Fruit fly (Drosophila melanogaster) whole organism, embryonic: ENCODE measurements around the gene ftz-f1.

Experiments used
- Ada2b ChIP-seq: fragments of 200-800 bp; sonication (Bioruptor generic); IDR thresholded peaks from 2 replicates; pipeline ENCODE4 v1.3.6; 2022; ENCODE audit warnings: missing biosample characterization, missing genetic modification characterization
- CG1024 ChIP-seq: fragments of 200-800 bp; sonication (Bioruptor generic); IDR thresholded peaks from 2 replicates; pipeline ENCODE4 v1.3.6; 2022; ENCODE audit warnings: missing biosample characterization, missing genetic modification characterization
- CG10321 ChIP-seq: fragments of 200-800 bp; sonication (Bioruptor generic); IDR thresholded peaks from 2 replicates; pipeline ENCODE4 v1.3.6; 2022; ENCODE audit warnings: missing biosample characterization, missing genetic modification characterization
- CG11398 ChIP-seq: fragments of 200-800 bp; sonication (Bioruptor generic); optimal IDR thresholded peaks from 2 replicates; lab custom pipeline; 2016; ENCODE audit warnings: missing biosample characterization, missing genetic modification characterization
- CG11696 ChIP-seq: fragments of 200-800 bp; sonication (Bioruptor generic); IDR thresholded peaks from 2 replicates; pipeline ENCODE4 v1.3.6; 2022; ENCODE audit warnings: missing biosample characterization, missing genetic modification characterization
- CG13123 ChIP-seq: fragments of 200-800 bp; sonication (Bioruptor generic); optimal IDR thresholded peaks from 2 replicates; lab custom pipeline; 2016; ENCODE audit warnings: missing biosample characterization, missing genetic modification characterization
- CG15514 ChIP-seq: fragments of 200-800 bp; sonication (Bioruptor generic); optimal IDR thresholded peaks from 3 replicates; lab custom pipeline; 2017; ENCODE audit warnings: missing biosample characterization, missing genetic modification characterization, mild to moderate bottlenecking, moderate library complexity, missing genetic modification reagents
- CG4282 ChIP-seq: fragments of 200-800 bp; sonication (Bioruptor generic); optimal IDR thresholded peaks from 2 replicates; lab custom pipeline; 2016; ENCODE audit warnings: missing biosample characterization, missing genetic modification characterization
- CG7556 ChIP-seq: fragments of 200-800 bp; sonication (Bioruptor generic); optimal IDR thresholded peaks from 2 replicates; lab custom pipeline; 2017; ENCODE audit warnings: missing biosample characterization, mild to moderate bottlenecking, missing genetic modification characterization
- CG8290 ChIP-seq, 3 experiments: fragments of 200-800 bp; sonication (Bioruptor generic); optimal IDR thresholded peaks; 2 replicates each; lab custom pipeline; 2016 to 2019; ENCODE audit warnings: missing biosample characterization in 3 of 3, missing genetic modification characterization in 3 of 3, mild to moderate bottlenecking in 2 of 3, moderate library complexity in 1 of 3
- Dll ChIP-seq: fragments of 200-800 bp; sonication (Bioruptor generic); IDR thresholded peaks from 4 replicates; pipeline ENCODE4 v1.3.6; 2022; ENCODE audit warnings: missing biosample characterization, missing genetic modification characterization; ENCODE audit not compliant: partially characterized antibody
- Drgx ChIP-seq: fragments of 200-800 bp; sonication (Bioruptor generic); IDR thresholded peaks from 2 replicates; pipeline ENCODE4 v1.3.6; 2022; ENCODE audit warnings: missing biosample characterization, missing genetic modification characterization
- E2f1 ChIP-seq: fragments of 200-800 bp; sonication (Bioruptor generic); IDR thresholded peaks from 2 replicates; pipeline ENCODE4 v1.3.6; 2022; ENCODE audit warnings: missing biosample characterization, missing genetic modification characterization
- ERR ChIP-seq: fragments of 200-800 bp; sonication (Bioruptor generic); optimal IDR thresholded peaks from 2 replicates; lab custom pipeline; 2016; ENCODE audit warnings: missing biosample characterization, missing genetic modification characterization
- Eip74EF ChIP-seq, 2 experiments: fragments of 200-800 bp in 1 of 2; fragments of >200 bp in 1 of 2; sonication (Bioruptor generic) in 1 of 2; optimal IDR thresholded peaks; 2 replicates each; lab custom pipeline; 2017 to 2019; ENCODE audit warnings: missing biosample characterization in 2 of 2, missing genetic modification characterization in 2 of 2, mild to moderate bottlenecking in 1 of 2, moderate library complexity in 1 of 2
- Gug ChIP-seq: fragments of 200-800 bp; sonication (Bioruptor generic); IDR thresholded peaks from 4 replicates; pipeline ENCODE4 v1.3.6; 2022; ENCODE audit warnings: missing biosample characterization, missing genetic modification characterization
- Lhr ChIP-seq: fragments of 200-800 bp; sonication (Bioruptor generic); optimal IDR thresholded peaks from 3 replicates; lab custom pipeline; 2017; ENCODE audit warnings: mild to moderate bottlenecking, missing biosample characterization, missing genetic modification reagents, missing genetic modification characterization
- Myb ChIP-seq: fragments of 200-800 bp; sonication (Bioruptor generic); optimal IDR thresholded peaks from 2 replicates; lab custom pipeline; 2016; ENCODE audit warnings: missing biosample characterization, missing genetic modification characterization
- NC2β ChIP-seq: fragments of 200-800 bp; sonication (Bioruptor generic); optimal IDR thresholded peaks from 2 replicates; lab custom pipeline; 2016; ENCODE audit warnings: missing biosample characterization, missing genetic modification characterization
- NFAT ChIP-seq: fragments of 200-800 bp; sonication (Bioruptor generic); IDR thresholded peaks from 2 replicates; pipeline ENCODE4 v1.3.6; 2022; ENCODE audit warnings: missing biosample characterization, missing genetic modification characterization
- Scr ChIP-seq: fragments of 200-800 bp; sonication (Bioruptor generic); IDR thresholded peaks from 2 replicates; pipeline ENCODE4 v1.3.6; 2022; ENCODE audit warnings: missing biosample characterization, missing genetic modification characterization; ENCODE audit not compliant: partially characterized antibody
- Sry-δ ChIP-seq: fragments of 200-800 bp; sonication (Bioruptor generic); optimal IDR thresholded peaks from 2 replicates; lab custom pipeline; 2016; ENCODE audit warnings: missing biosample characterization, missing genetic modification characterization
- Xrp1 ChIP-seq: fragments of 200-800 bp; sonication (Bioruptor generic); IDR thresholded peaks from 2 replicates; pipeline ENCODE4 v1.3.6; 2022; ENCODE audit warnings: missing biosample characterization, missing genetic modification characterization
- aop ChIP-seq: fragments of 200-800 bp; sonication (Bioruptor generic); IDR thresholded peaks from 2 replicates; pipeline ENCODE4 v1.3.6; 2022; ENCODE audit warnings: missing biosample characterization, missing genetic modification characterization
- bsh ChIP-seq, 2 experiments: fragments of 200-800 bp; sonication (Bioruptor generic); optimal IDR thresholded peaks; 2 replicates each; lab custom pipeline; 2017 to 2018; ENCODE audit warnings: mild to moderate bottlenecking in 2 of 2, missing biosample characterization in 2 of 2, missing genetic modification characterization in 2 of 2, moderate library complexity in 1 of 2
- cad ChIP-seq: fragments of >200 bp; optimal IDR thresholded peaks from 2 replicates; lab custom pipeline; 2017; ENCODE audit warnings: missing biosample characterization, missing genetic modification characterization
- chm ChIP-seq: fragments of 200-800 bp; sonication (Bioruptor generic); IDR thresholded peaks from 2 replicates; pipeline ENCODE4 v1.3.6; 2022; ENCODE audit warnings: missing biosample characterization, missing genetic modification characterization
- da ChIP-seq: fragments of 200-800 bp; sonication (Bioruptor generic); optimal IDR thresholded peaks from 2 replicates; lab custom pipeline; 2016; ENCODE audit warnings: missing biosample characterization, missing genetic modification characterization
- esg ChIP-seq: fragments of 200-800 bp; sonication (Bioruptor generic); conservative IDR thresholded peaks from 2 replicates; pipeline ENCODE4 v1.3.6; 2022; ENCODE audit warnings: missing biosample characterization, missing genetic modification characterization
- h ChIP-seq: fragments of >200 bp; optimal IDR thresholded peaks from 2 replicates; lab custom pipeline; 2017
- ham ChIP-seq: fragments of 200-800 bp; sonication (Bioruptor generic); IDR thresholded peaks from 2 replicates; pipeline ENCODE4 v1.3.6; 2022; ENCODE audit warnings: missing biosample characterization, missing genetic modification characterization
- hb ChIP-seq: fragments of 200-800 bp; sonication (Bioruptor generic); IDR thresholded peaks from 3 replicates; pipeline ENCODE4 v1.3.6; 2022; ENCODE audit warnings: missing biosample characterization, missing genetic modification characterization; ENCODE audit not compliant: partially characterized antibody
- ind ChIP-seq: fragments of 200-800 bp; sonication (Bioruptor generic); optimal IDR thresholded peaks from 3 replicates; lab custom pipeline; 2016; ENCODE audit warnings: missing biosample characterization, missing genetic modification characterization
- jing ChIP-seq: fragments of 200-800 bp; sonication (Bioruptor generic); optimal IDR thresholded peaks from 2 replicates; lab custom pipeline; 2018; ENCODE audit warnings: missing biosample characterization, mild to moderate bottlenecking, missing genetic modification characterization
- lbe ChIP-seq: fragments of 200-800 bp; sonication (Bioruptor generic); optimal IDR thresholded peaks from 2 replicates; lab custom pipeline; 2016; ENCODE audit warnings: missing biosample characterization, mild to moderate bottlenecking, missing genetic modification characterization
- lilli ChIP-seq: fragments of 200-800 bp; sonication (Bioruptor generic); optimal IDR thresholded peaks from 3 replicates; lab custom pipeline; 2016; ENCODE audit warnings: missing biosample characterization, missing genetic modification characterization
- lola ChIP-seq, 3 experiments: fragments of >200 bp in 2 of 3; fragments of 200-800 bp in 1 of 3; sonication (Bioruptor generic) in 1 of 3; optimal IDR thresholded peaks; 2 replicates each; lab custom pipeline; 2017 to 2019; ENCODE audit warnings: missing biosample characterization in 3 of 3, missing genetic modification characterization in 3 of 3, mild to moderate bottlenecking in 1 of 3, moderate library complexity in 1 of 3
- maf-S ChIP-seq: fragments of 200-800 bp; sonication (Bioruptor generic); optimal IDR thresholded peaks from 2 replicates; lab custom pipeline; 2016; ENCODE audit warnings: missing biosample characterization, missing genetic modification characterization
- nom ChIP-seq: fragments of 200-800 bp; sonication (Bioruptor generic); optimal IDR thresholded peaks from 2 replicates; lab custom pipeline; 2017; ENCODE audit warnings: missing biosample characterization, missing genetic modification characterization, mild to moderate bottlenecking, moderate library complexity, missing genetic modification reagents
- pfk ChIP-seq: fragments of 200-800 bp; sonication (Bioruptor generic); optimal IDR thresholded peaks from 2 replicates; lab custom pipeline; 2018; ENCODE audit warnings: missing biosample characterization, mild to moderate bottlenecking, missing genetic modification characterization, moderate library complexity
- prd ChIP-seq, 3 experiments: fragments of >200 bp in 2 of 3; fragments of 200-800 bp in 1 of 3; sonication (Bioruptor generic) in 1 of 3; optimal IDR thresholded peaks in 2 of 3; IDR thresholded peaks in 1 of 3; 2 replicates in 2 of 3; 3 replicates in 1 of 3; pipeline versions ENCODE4 v1.3.6 to Lab custom; 2017 to 2022; ENCODE audit warnings: missing biosample characterization in 1 of 3, missing genetic modification characterization in 1 of 3
- pzg ChIP-seq: fragments of 200-800 bp; sonication (Bioruptor generic); optimal IDR thresholded peaks from 3 replicates; lab custom pipeline; 2018; ENCODE audit warnings: missing biosample characterization, mild to moderate bottlenecking, missing genetic modification characterization, moderate library complexity
- tap ChIP-seq: fragments of 200-800 bp; optimal IDR thresholded peaks from 3 replicates; lab custom pipeline; 2019; ENCODE audit warnings: missing biosample characterization, mild to moderate bottlenecking, missing genetic modification characterization, moderate library complexity
- zf30C ChIP-seq: fragments of 200-800 bp; sonication (Bioruptor generic); optimal IDR thresholded peaks from 3 replicates; lab custom pipeline; 2018; ENCODE audit warnings: missing biosample characterization, mild to moderate bottlenecking, missing genetic modification characterization

The ftz-f1 gene

DNA sequence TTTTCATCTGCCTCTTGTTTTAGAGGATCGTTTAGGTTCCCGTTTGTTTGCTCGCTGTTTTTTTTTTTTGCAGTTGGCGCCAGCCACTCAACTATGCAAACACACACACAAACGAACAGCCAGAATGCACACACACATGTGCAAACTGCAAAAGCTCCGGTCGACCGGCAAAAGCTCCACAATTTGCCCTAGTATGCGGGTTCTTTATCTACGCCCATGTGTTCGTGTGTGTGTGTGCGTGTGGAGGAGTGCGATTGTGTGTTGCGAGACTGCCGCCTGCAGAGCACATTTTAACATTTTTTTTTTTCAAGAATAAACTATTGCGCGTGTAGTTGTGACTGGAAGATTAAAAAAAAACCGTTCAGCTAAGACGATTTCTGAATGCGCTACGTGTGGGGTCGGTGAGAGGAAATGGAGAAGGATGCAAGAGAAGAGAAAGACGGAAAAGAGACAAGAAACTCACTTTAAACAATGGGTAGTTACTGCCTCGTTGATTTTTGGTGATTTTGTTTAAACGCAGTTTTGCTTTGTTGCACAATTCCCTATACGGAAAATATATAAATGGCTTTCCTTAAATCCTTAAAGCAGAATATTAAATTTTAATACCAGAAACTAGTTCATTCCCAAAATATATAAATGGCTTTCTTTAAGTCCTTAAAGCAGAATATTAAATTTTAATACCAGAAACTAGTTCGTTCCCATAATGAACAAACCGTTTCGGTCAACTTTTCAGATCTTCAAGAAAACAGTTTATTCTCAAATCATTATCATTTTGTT is 9.7 kb downstream of the ftz-f1 start (continued):
- TF ChIP-seq CG4282 (GFP tag; lab: Kevin White, UChicago) (no peak), h (lab: Kevin White, UChicago) (no peak), Myb (GFP tag; lab: Kevin White, UChicago) (peak; percentile 4), esg (0 out of 2 replicates have a peak, but pooled peaks have one; percentile 19), Dll (GFP tag; lab: Robert Waterston, UW) (no peak), lola (GFP tag; optimal IDR thresholded peaks at IDR 0.05; lab: Kevin White, UChicago) (peak in 1 of 3 experiments; percentile 46), tap (tag; lab: Kevin White, UChicago) (peak; percentile 4), CG13123 (GFP tag; lab: Kevin White, UChicago) (no peak), Eip74EF (GFP tag; optimal IDR thresholded peaks at IDR 0.05; lab: Kevin White, UChicago) (no peak), Lhr (GFP tag; lab: Kevin White, UChicago) (no peak), prd (optimal IDR thresholded peaks at IDR 0.05; lab: Kevin White, UChicago) (no peak), prd (GFP tag; IDR thresholded peaks at IDR 0.05; lab: Robert Waterston, UW) (peak; percentile 42; the same call in 1 of the 3 replicates), Sry-δ (GFP tag; lab: Kevin White, UChicago) (no peak), chm (no peak), pzg (GFP tag; lab: Kevin White, UChicago) (no peak), maf-S (no peak), da (GFP tag; lab: Kevin White, UChicago) (no peak), CG11398 (GFP tag; lab: Kevin White, UChicago) (peak; percentile 57), zf30C (GFP tag; lab: Kevin White, UChicago) (no peak), ERR (GFP tag; lab: Kevin White, UChicago) (peak; percentile 36), aop (GFP tag; lab: Robert Waterston, UW) (no peak), lilli (GFP tag; lab: Kevin White, UChicago) (peak; percentile 31)

dm6 chr3L:18790630-18791167 is 10.4 kb downstream of the ftz-f1 start:
- peak; percentile 89 for TF ChIP-seq Drgx
- TF ChIP-seq CG8290 (GFP tag; optimal IDR thresholded peaks at IDR 0.05; lab: Kevin White, UChicago): no peak
- no peak for TF ChIP-seq CG8290 (tag; optimal IDR thresholded peaks at IDR 0.05; lab: Kevin White, UChicago)
- peak; percentile 89 for TF ChIP-seq nom (GFP tag; lab: Kevin White, UChicago)
- 0 out of 2 replicates have a peak, but pooled peaks have one; percentile 7 for TF ChIP-seq CG11696
- TF ChIP-seq ham (GFP tag; lab: Robert Waterston, UW): no peak
- TF ChIP-seq CG10321: 0 out of 2 replicates have a peak, but pooled peaks have one; percentile 21
- TF ChIP-seq bsh (GFP tag; optimal IDR thresholded peaks at IDR 0.05; lab: Kevin White, UChicago): peak in 1 of 2 experiments; percentile 83
- TF ChIP-seq hb: no peak
- no peak for TF ChIP-seq jing (GFP tag; lab: Kevin White, UChicago)
- TF ChIP-seq CG15514 (GFP tag; lab: Kevin White, UChicago): no peak
- TF ChIP-seq cad (GFP tag; lab: Kevin White, UChicago): no peak
- no peak for TF ChIP-seq Scr (GFP tag; lab: Robert Waterston, UW)
- TF ChIP-seq NC2β (GFP tag; lab: Kevin White, UChicago): no peak
- TF ChIP-seq lbe (GFP tag; lab: Kevin White, UChicago): peak; percentile 26
- no peak for TF ChIP-seq Ada2b (GFP tag; lab: Robert Waterston, UW)
- no peak for TF ChIP-seq E2f1 (GFP tag; lab: Robert Waterston, UW)
- TF ChIP-seq CG7556 (GFP tag; lab: Kevin White, UChicago): no peak
- no peak for TF ChIP-seq CG13123 (GFP tag; lab: Kevin White, UChicago)
- TF ChIP-seq NFAT: no peak
- TF ChIP-seq ind: no peak
- no peak for TF ChIP-seq Gug (GFP tag; lab: Robert Waterston, UW)
- TF ChIP-seq CG1024 (GFP tag; lab: Robert Waterston, UW): no peak
- TF ChIP-seq Xrp1: no peak
- TF ChIP-seq pfk (GFP tag; lab: Kevin White, UChicago): no peak
